Fruit fly (Drosophila melanogaster) whole organism, prepupa: ENCODE data around the gene CG42494.

Experiments
- CG3919 ChIP-seq: fragments of 200-800 bp; sonication (Bioruptor generic); optimal IDR thresholded peaks from 3 replicates; lab custom pipeline; 2016; ENCODE audit warnings: missing biosample characterization, missing genetic modification characterization
- CG8119 ChIP-seq: fragments of 200-800 bp; sonication (Bioruptor generic); IDR thresholded peaks from 3 replicates; pipeline ENCODE4 v1.3.6; 2022; ENCODE audit warnings: missing biosample characterization, missing genetic modification characterization
- acj6 ChIP-seq: fragments of 200-800 bp; sonication (Bioruptor generic); optimal IDR thresholded peaks from 3 replicates; lab custom pipeline; 2016; ENCODE audit warnings: missing biosample characterization, missing genetic modification characterization

DNA sequence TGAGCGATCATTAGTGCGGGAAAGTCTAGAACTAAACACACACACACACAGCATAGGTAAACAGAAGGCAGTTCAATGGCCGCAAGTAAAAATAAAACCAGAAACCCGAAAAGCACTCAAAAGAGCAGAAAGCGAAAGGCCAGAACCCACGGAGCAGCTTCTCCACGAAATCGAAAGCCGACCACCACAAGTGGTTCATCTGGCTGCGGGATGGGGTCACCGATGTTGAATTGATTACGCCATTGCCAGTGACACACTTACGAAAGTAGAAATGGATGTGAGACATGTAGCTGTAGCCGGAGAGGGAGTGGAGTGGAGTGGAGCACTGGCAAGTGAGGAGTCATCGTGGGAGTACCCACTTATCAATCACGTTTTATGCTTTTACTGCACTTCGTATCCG, 42.8 kb upstream of the CG42494 start:
- TF ChIP-seq acj6 (GFP tag; lab: Kevin White, UChicago): no peak
- no peak for TF ChIP-seq CG8119 (GFP tag; lab: Robert Waterston, UW)
- TF ChIP-seq CG3919: no peak
